Worm (Caenorhabditis elegans): Measurements from ENCODE around the gene spp-28.

- TF ChIP-seq him-1 (tag; optimal IDR thresholded peaks at IDR 0.05) (no peak), dao-5 (tag; optimal IDR thresholded peaks at IDR 0.05) (no peak), W03F9.2 (tag; optimal IDR thresholded peaks at IDR 0.05) (no peak)
These were observed 17.9 kb downstream of the spp-28 start for ce11 chrIII:4172210-4172609.

All from whole organism, L4/young adult.